Worm (Caenorhabditis elegans): Measurements from ENCODE around the gene oatr-1.

ce11 chrIII:6399424-6399823 lies 3.4 kb upstream of the oatr-1 start:
- no peak for TF ChIP-seq nfya-1 (tag; optimal IDR thresholded peaks at IDR 0.05; ENCODE audit: borderline replicate concordance, insufficient read depth)
- TF ChIP-seq lin-54 (GFP tag; optimal IDR thresholded peaks at IDR 0.05): no peak
- TF ChIP-seq egrh-3 (GFP tag; IDR thresholded peaks at IDR 0.05): no peak
- TF ChIP-seq ets-4 (GFP tag; optimal IDR thresholded peaks at IDR 0.05): no peak
- no peak for TF ChIP-seq aptf-2 (GFP tag; conservative IDR thresholded peaks at IDR 0.05)
- no peak for TF ChIP-seq lin-26 (GFP tag; IDR thresholded peaks at IDR 0.05)
- no peak for TF ChIP-seq T26A5.8 (tag; optimal IDR thresholded peaks at IDR 0.05)
- TF ChIP-seq lag-1 (GFP tag; IDR thresholded peaks at IDR 0.05): no peak
- TF ChIP-seq attf-5 (GFP tag; optimal IDR thresholded peaks at IDR 0.05): no peak
- no peak for TF ChIP-seq ama-1 (optimal IDR thresholded peaks at IDR 0.05)
- TF ChIP-seq ama-1 (GFP tag; optimal IDR thresholded peaks at IDR 0.05): no peak
- no peak for TF ChIP-seq sptf-2 (GFP tag; optimal IDR thresholded peaks at IDR 0.05)
- no peak for TF ChIP-seq ceh-100 (GFP tag; IDR thresholded peaks at IDR 0.05)
- TF ChIP-seq pha-4 (tag; optimal IDR thresholded peaks at IDR 0.05): no peak
- TF ChIP-seq T07F8.4 (tag; optimal IDR thresholded peaks at IDR 0.05): no peak
